Fruit fly (Drosophila melanogaster) whole organism, embryonic: ENCODE measurements around the gene CG32023.

Experiments used
- B-H2 ChIP-seq: fragments of 200-800 bp; sonication (Bioruptor generic); optimal IDR thresholded peaks from 2 replicates; lab custom pipeline; 2018; ENCODE audit warnings: missing biosample characterization, mild to moderate bottlenecking, missing genetic modification characterization
- CG10462 ChIP-seq: fragments of 200-800 bp; sonication (Bioruptor generic); optimal IDR thresholded peaks from 2 replicates; lab custom pipeline; 2016; ENCODE audit warnings: missing biosample characterization, missing genetic modification characterization
- CG10979 ChIP-seq: fragments of 200-800 bp; sonication (Bioruptor generic); optimal IDR thresholded peaks from 2 replicates; lab custom pipeline; 2018; ENCODE audit warnings: missing biosample characterization, mild to moderate bottlenecking, missing genetic modification characterization, moderate library complexity
- CG11723 ChIP-seq: fragments of 200-800 bp; sonication (Bioruptor generic); optimal IDR thresholded peaks from 2 replicates; lab custom pipeline; 2017; ENCODE audit warnings: missing biosample characterization, mild to moderate bottlenecking, missing genetic modification characterization
- CG12659 ChIP-seq: fragments of 200-800 bp; sonication (Bioruptor generic); optimal IDR thresholded peaks from 3 replicates; lab custom pipeline; 2017; ENCODE audit warnings: mild to moderate bottlenecking, missing biosample characterization, missing genetic modification reagents, missing genetic modification characterization
- CG12744 ChIP-seq: fragments of 200-800 bp; sonication (Bioruptor generic); optimal IDR thresholded peaks from 2 replicates; lab custom pipeline; 2016; ENCODE audit warnings: missing biosample characterization, missing genetic modification characterization
- CG13894 ChIP-seq: fragments of 200-800 bp; sonication (Bioruptor generic); optimal IDR thresholded peaks from 3 replicates; lab custom pipeline; 2018; ENCODE audit warnings: missing biosample characterization, mild to moderate bottlenecking, missing genetic modification characterization, moderate library complexity
- CG14014 ChIP-seq: fragments of 200-800 bp; sonication (Bioruptor generic); IDR thresholded peaks from 2 replicates; pipeline ENCODE4 v1.3.6; 2022; ENCODE audit warnings: missing biosample characterization, missing genetic modification characterization
- CG14667 ChIP-seq: fragments of 200-800 bp; sonication (Bioruptor generic); IDR thresholded peaks from 2 replicates; pipeline ENCODE4 v1.3.6; 2022; ENCODE audit warnings: missing biosample characterization, missing genetic modification characterization
- CG14710 ChIP-seq: fragments of 200-800 bp; sonication (Bioruptor generic); optimal IDR thresholded peaks from 3 replicates; lab custom pipeline; 2019; ENCODE audit warnings: missing biosample characterization, mild to moderate bottlenecking, missing genetic modification characterization, moderate library complexity
- CG15514 ChIP-seq: fragments of 200-800 bp; sonication (Bioruptor generic); optimal IDR thresholded peaks from 3 replicates; lab custom pipeline; 2017; ENCODE audit warnings: missing biosample characterization, missing genetic modification characterization, mild to moderate bottlenecking, moderate library complexity, missing genetic modification reagents
- CG30403 ChIP-seq: fragments of 200-800 bp; sonication (Bioruptor generic); optimal IDR thresholded peaks from 3 replicates; lab custom pipeline; 2016; ENCODE audit warnings: missing biosample characterization, missing genetic modification characterization
- CG3163 ChIP-seq: fragments of 200-800 bp; sonication (Bioruptor generic); optimal IDR thresholded peaks from 3 replicates; lab custom pipeline; 2016; ENCODE audit warnings: missing biosample characterization, missing genetic modification characterization
- CG33213 ChIP-seq: fragments of 200-800 bp; sonication (Bioruptor generic); optimal IDR thresholded peaks from 3 replicates; lab custom pipeline; 2016; ENCODE audit warnings: missing biosample characterization, missing genetic modification characterization
- CG43689 ChIP-seq: fragments of 200-800 bp; sonication (Bioruptor generic); IDR thresholded peaks from 2 replicates; pipeline ENCODE4 v1.3.6; 2022; ENCODE audit warnings: missing biosample characterization, missing genetic modification characterization
- CG6175 ChIP-seq: fragments of 200-800 bp; sonication (Bioruptor generic); IDR thresholded peaks from 3 replicates; pipeline ENCODE4 v1.3.6; 2022; ENCODE audit warnings: missing biosample characterization, missing genetic modification characterization
- CG7357 ChIP-seq: fragments of 200-800 bp; sonication (Bioruptor generic); IDR thresholded peaks from 3 replicates; pipeline ENCODE4 v1.3.6; 2022; ENCODE audit warnings: missing biosample characterization, missing genetic modification characterization
- CG8478 ChIP-seq: fragments of >200 bp; optimal IDR thresholded peaks from 2 replicates; lab custom pipeline; 2018
- Dbx ChIP-seq: fragments of 200-800 bp; sonication (Bioruptor generic); IDR thresholded peaks from 3 replicates; pipeline ENCODE4 v1.3.6; 2022; ENCODE audit warnings: missing biosample characterization, missing genetic modification characterization
- Gug ChIP-seq: fragments of 200-800 bp; sonication (Bioruptor generic); IDR thresholded peaks from 4 replicates; pipeline ENCODE4 v1.3.6; 2022; ENCODE audit warnings: missing biosample characterization, missing genetic modification characterization
- Lim3 ChIP-seq: fragments of 200-800 bp; sonication (Bioruptor generic); IDR thresholded peaks from 2 replicates; pipeline ENCODE4 v1.3.6; 2022; ENCODE audit warnings: missing biosample characterization, missing genetic modification characterization
- Rx ChIP-seq: fragments of 200-800 bp; sonication (Bioruptor generic); IDR thresholded peaks from 2 replicates; pipeline ENCODE4 v1.3.6; 2022; ENCODE audit warnings: missing biosample characterization, missing genetic modification characterization
- Six4 ChIP-seq: fragments of 200-800 bp; sonication (Bioruptor generic); optimal IDR thresholded peaks from 2 replicates; lab custom pipeline; 2016; ENCODE audit warnings: missing biosample characterization, missing genetic modification characterization
- Sox100B ChIP-seq: fragments of 200-800 bp; sonication (Bioruptor generic); optimal IDR thresholded peaks from 3 replicates; lab custom pipeline; 2018; ENCODE audit warnings: missing biosample characterization, mild to moderate bottlenecking, missing genetic modification characterization
- Tbp ChIP-seq: fragments of >200 bp; optimal IDR thresholded peaks from 2 replicates; lab custom pipeline; 2018; ENCODE audit warnings: missing biosample characterization, missing genetic modification characterization
- ab ChIP-seq: fragments of 200-800 bp; sonication (Bioruptor generic); optimal IDR thresholded peaks from 2 replicates; lab custom pipeline; 2016; ENCODE audit warnings: missing biosample characterization, missing genetic modification characterization
- al ChIP-seq: fragments of 200-800 bp; sonication (Bioruptor generic); IDR thresholded peaks from 2 replicates; pipeline ENCODE4 v1.3.6; 2022; ENCODE audit warnings: missing biosample characterization, missing genetic modification characterization
- cas ChIP-seq: fragments of 200-800 bp; sonication (Bioruptor generic); IDR thresholded peaks from 2 replicates; pipeline ENCODE4 v1.3.6; 2022; ENCODE audit warnings: missing biosample characterization, missing genetic modification characterization
- dpn ChIP-seq, 2 experiments: fragments of 200-800 bp; sonication (Bioruptor generic); optimal IDR thresholded peaks; 3 replicates each; lab custom pipeline; 2016; ENCODE audit warnings: missing biosample characterization in 2 of 2, missing genetic modification characterization in 2 of 2
- ems ChIP-seq: fragments of 200-800 bp; sonication (Bioruptor generic); optimal IDR thresholded peaks from 3 replicates; lab custom pipeline; 2016; ENCODE audit warnings: missing biosample characterization, missing genetic modification characterization
- esg ChIP-seq: fragments of 200-800 bp; sonication (Bioruptor generic); conservative IDR thresholded peaks from 2 replicates; pipeline ENCODE4 v1.3.6; 2022; ENCODE audit warnings: missing biosample characterization, missing genetic modification characterization
- fd64A ChIP-seq: fragments of 200-800 bp; sonication (Bioruptor generic); optimal IDR thresholded peaks from 3 replicates; lab custom pipeline; 2018; ENCODE audit warnings: missing biosample characterization, mild to moderate bottlenecking, missing genetic modification characterization
- gcm ChIP-seq: fragments of 200-800 bp; sonication (Bioruptor generic); optimal IDR thresholded peaks from 2 replicates; lab custom pipeline; 2019; ENCODE audit warnings: missing biosample characterization, mild to moderate bottlenecking, missing genetic modification characterization, moderate library complexity
- gro ChIP-seq: fragments of 200-800 bp; sonication (Bioruptor generic); optimal IDR thresholded peaks from 2 replicates; lab custom pipeline; 2016; ENCODE audit warnings: missing biosample characterization, missing genetic modification characterization
- gt ChIP-seq: fragments of 200-800 bp; sonication (Bioruptor generic); IDR thresholded peaks from 2 replicates; pipeline ENCODE4 v1.3.6; 2022; ENCODE audit warnings: missing biosample characterization, missing genetic modification characterization
- insv ChIP-seq, 2 experiments: fragments of 200-800 bp; sonication (Bioruptor generic); optimal IDR thresholded peaks; 3 replicates each; lab custom pipeline; 2016 to 2018; ENCODE audit warnings: missing biosample characterization in 2 of 2, missing genetic modification characterization in 2 of 2
- klu ChIP-seq: fragments of 200-800 bp; sonication (Bioruptor generic); IDR thresholded peaks from 2 replicates; pipeline ENCODE4 v1.3.6; 2022; ENCODE audit warnings: missing biosample characterization, missing genetic modification characterization
- lab ChIP-seq: fragments of 200-800 bp; sonication (Bioruptor generic); optimal IDR thresholded peaks from 3 replicates; lab custom pipeline; 2017; ENCODE audit warnings: missing biosample characterization, missing genetic modification characterization, mild to moderate bottlenecking, moderate library complexity, missing genetic modification reagents
- lbe ChIP-seq: fragments of 200-800 bp; sonication (Bioruptor generic); optimal IDR thresholded peaks from 2 replicates; lab custom pipeline; 2016; ENCODE audit warnings: missing biosample characterization, mild to moderate bottlenecking, missing genetic modification characterization
- luna ChIP-seq: fragments of 200-800 bp; sonication (Bioruptor generic); optimal IDR thresholded peaks from 2 replicates; lab custom pipeline; 2016; ENCODE audit warnings: missing biosample characterization, missing genetic modification characterization
- phol ChIP-seq: fragments of 200-800 bp; sonication (Bioruptor generic); optimal IDR thresholded peaks from 3 replicates; lab custom pipeline; 2018; ENCODE audit warnings: missing biosample characterization, mild to moderate bottlenecking, missing genetic modification characterization, moderate library complexity
- pita ChIP-seq: fragments of 200-800 bp; sonication (Bioruptor generic); optimal IDR thresholded peaks from 2 replicates; lab custom pipeline; 2017; ENCODE audit warnings: missing biosample characterization, mild to moderate bottlenecking, missing genetic modification characterization
- pum ChIP-seq: fragments of 200-800 bp; sonication (Bioruptor generic); optimal IDR thresholded peaks from 2 replicates; lab custom pipeline; 2016; ENCODE audit warnings: missing biosample characterization, missing genetic modification characterization
- row ChIP-seq: fragments of 200-800 bp; sonication (Bioruptor generic); IDR thresholded peaks from 3 replicates; pipeline ENCODE4 v1.3.6; 2022; ENCODE audit warnings: missing biosample characterization, missing genetic modification characterization
- salm ChIP-seq: fragments of 200-800 bp; sonication (Bioruptor generic); optimal IDR thresholded peaks from 2 replicates; lab custom pipeline; 2018; ENCODE audit warnings: missing biosample characterization, mild to moderate bottlenecking, missing genetic modification characterization
- sc ChIP-seq, 3 experiments: fragments of >200 bp in 2 of 3; fragments of 200-800 bp in 1 of 3; sonication (Bioruptor generic) in 1 of 3; optimal IDR thresholded peaks; 2 replicates in 2 of 3; 3 replicates in 1 of 3; lab custom pipeline; 2017; ENCODE audit warnings: mild to moderate bottlenecking in 1 of 3, missing biosample characterization in 1 of 3, missing genetic modification characterization in 1 of 3, missing genetic modification reagents in 1 of 3
- sisA ChIP-seq: fragments of 200-800 bp; sonication (Bioruptor generic); IDR thresholded peaks from 2 replicates; pipeline ENCODE4 v1.3.6; 2022; ENCODE audit warnings: missing biosample characterization, missing genetic modification characterization
- slbo ChIP-seq: fragments of 200-800 bp; sonication (Bioruptor generic); IDR thresholded peaks from 2 replicates; pipeline ENCODE4 v1.3.6; 2022; ENCODE audit warnings: missing biosample characterization, missing genetic modification characterization
- tap ChIP-seq: fragments of 200-800 bp; optimal IDR thresholded peaks from 3 replicates; lab custom pipeline; 2019; ENCODE audit warnings: missing biosample characterization, mild to moderate bottlenecking, missing genetic modification characterization, moderate library complexity
- tup ChIP-seq: fragments of 200-800 bp; sonication (Bioruptor generic); optimal IDR thresholded peaks from 2 replicates; lab custom pipeline; 2016; ENCODE audit warnings: missing biosample characterization, mild to moderate bottlenecking, missing genetic modification characterization, moderate library complexity
- wdn ChIP-seq: fragments of 200-800 bp; sonication (Bioruptor generic); IDR thresholded peaks from 2 replicates; pipeline ENCODE4 v1.3.6; 2022; ENCODE audit warnings: missing biosample characterization, missing genetic modification characterization

The CG32023 gene

dm6 chr3L:8841757-8842156, 37.8 kb upstream of the CG32023 start (continued):
- peak; percentile 79 for TF ChIP-seq CG10979 (tag; lab: Kevin White, UChicago)
- TF ChIP-seq Dbx: peak; percentile 61; the same call in 2 of the 3 replicates
- peak; percentile 47 for TF ChIP-seq wdn
- TF ChIP-seq pum (GFP tag; lab: Kevin White, UChicago): peak; percentile 58
- TF ChIP-seq al: 0 out of 2 replicates have a peak, but pooled peaks have one; percentile 37
- 0 out of 2 replicates have a peak, but pooled peaks have one; percentile 51 for TF ChIP-seq klu (GFP tag; lab: Robert Waterston, UW)
- peak; percentile 66 for TF ChIP-seq ems
- peak; percentile 8 for TF ChIP-seq gro
- TF ChIP-seq sisA (GFP tag; lab: Robert Waterston, UW): peak; percentile 75
- no peak for TF ChIP-seq ab (GFP tag; lab: Kevin White, UChicago)
- peak; percentile 72 for TF ChIP-seq esg
- peak; percentile 15 for TF ChIP-seq CG12744 (GFP tag; lab: Kevin White, UChicago)
- TF ChIP-seq salm (tag; lab: Kevin White, UChicago): peak; percentile 57
- TF ChIP-seq CG43689 (GFP tag; lab: Robert Waterston, UW): no peak; the same call in 1 of the 2 replicates
- TF ChIP-seq Sox100B (GFP tag; lab: Kevin White, UChicago): peak; percentile 64
- TF ChIP-seq CG30403 (GFP tag; lab: Kevin White, UChicago): peak; percentile 75
- TF ChIP-seq phol: peak; percentile 77
- peak; percentile 88 for TF ChIP-seq lab (GFP tag; lab: Kevin White, UChicago)
- no peak for TF ChIP-seq tup (GFP tag; lab: Kevin White, UChicago)
- no peak for TF ChIP-seq CG8478 (lab: Kevin White, UChicago)
- peak; percentile 83 for TF ChIP-seq slbo (GFP tag; lab: Robert Waterston, UW)
- TF ChIP-seq CG15514 (GFP tag; lab: Kevin White, UChicago): peak; percentile 44
- TF ChIP-seq Lim3 (GFP tag; lab: Robert Waterston, UW): no peak
- peak; percentile 42 for TF ChIP-seq CG10462
- peak; percentile 23 for TF ChIP-seq CG3163 (GFP tag; lab: Kevin White, UChicago)
- TF ChIP-seq CG11723 (GFP tag; lab: Kevin White, UChicago): peak; percentile 46
- peak; percentile 72 to 75 for TF ChIP-seq dpn (GFP tag; optimal IDR thresholded peaks at IDR 0.05; lab: Kevin White, UChicago)
- TF ChIP-seq lbe: no peak
- no peak for TF ChIP-seq cas (GFP tag; lab: Robert Waterston, UW)
- TF ChIP-seq insv (GFP tag; optimal IDR thresholded peaks at IDR 0.05; lab: Kevin White, UChicago): no peak
- TF ChIP-seq CG13894: peak; percentile 73
- peak; percentile 77 for TF ChIP-seq CG12659
- TF ChIP-seq row (GFP tag; lab: Robert Waterston, UW): peak; percentile 88
- TF ChIP-seq luna (GFP tag; lab: Kevin White, UChicago): no peak
- peak; percentile 51; the same call in 3 of the 4 replicates for TF ChIP-seq Gug (GFP tag; lab: Robert Waterston, UW)
- peak; percentile 80 for TF ChIP-seq Rx (GFP tag; lab: Robert Waterston, UW)
- TF ChIP-seq CG14667 (GFP tag; lab: Robert Waterston, UW): peak; percentile 42; the same call in 1 of the 2 replicates
- no peak for TF ChIP-seq fd64A (GFP tag; lab: Kevin White, UChicago)
- no peak for TF ChIP-seq sc (optimal IDR thresholded peaks at IDR 0.05; lab: Kevin White, UChicago)
- TF ChIP-seq sc (GFP tag; optimal IDR thresholded peaks at IDR 0.05; lab: Kevin White, UChicago): peak; percentile 46
- TF ChIP-seq CG14710: peak; percentile 57
- peak; percentile 52; the same call in 1 of the 3 replicates for TF ChIP-seq CG6175 (GFP tag; lab: Robert Waterston, UW)
- peak; percentile 49 for TF ChIP-seq gcm (GFP tag; lab: Kevin White, UChicago)
- peak; percentile 75 for TF ChIP-seq tap (tag; lab: Kevin White, UChicago)
- TF ChIP-seq CG7357: peak; percentile 62; the same call in 2 of the 3 replicates
- TF ChIP-seq Tbp: no peak
- TF ChIP-seq CG33213 (GFP tag; lab: Kevin White, UChicago): no peak
- TF ChIP-seq B-H2: no peak
- peak; percentile 83 for TF ChIP-seq CG14014
- TF ChIP-seq gt (GFP tag; lab: Robert Waterston, UW): no peak
- TF ChIP-seq Six4 (GFP tag; lab: Kevin White, UChicago): peak; percentile 48
- no peak for TF ChIP-seq pita (GFP tag; lab: Kevin White, UChicago)
